Fruit fly (Drosophila melanogaster) whole organism, embryonic: ENCODE results near the gene CG31178.

ENCODE experiments used
- Ada2b ChIP-seq: fragments of 200-800 bp; sonication (Bioruptor generic); IDR thresholded peaks from 2 replicates; pipeline ENCODE4 v1.3.6; 2022; ENCODE audit warnings: missing biosample characterization, missing genetic modification characterization
- Atf6 ChIP-seq: fragments of 200-800 bp; sonication (Bioruptor generic); IDR thresholded peaks from 2 replicates; pipeline ENCODE4 v1.3.6; 2022; ENCODE audit warnings: missing biosample characterization, missing genetic modification characterization
- Awh ChIP-seq: fragments of 200-800 bp; sonication (Bioruptor generic); IDR thresholded peaks from 2 replicates; pipeline ENCODE4, ENCODE4 v1.3.6; 2022; ENCODE audit warnings: missing biosample characterization, missing genetic modification characterization
- B-H1 ChIP-seq: fragments of 200-800 bp; sonication (Bioruptor generic); IDR thresholded peaks from 3 replicates; pipeline ENCODE4 v1.3.6; 2022; ENCODE audit warnings: missing biosample characterization, missing genetic modification characterization
- Bgb ChIP-seq: fragments of 200-800 bp; sonication (Bioruptor generic); IDR thresholded peaks from 2 replicates; pipeline ENCODE4 v1.3.6; 2022; ENCODE audit warnings: missing biosample characterization, missing genetic modification characterization; ENCODE audit not compliant: partially characterized antibody
- CG10267 ChIP-seq: fragments of 200-800 bp; sonication (Bioruptor generic); optimal IDR thresholded peaks from 2 replicates; lab custom pipeline; 2018; ENCODE audit warnings: missing biosample characterization, mild to moderate bottlenecking, missing genetic modification characterization, moderate library complexity
- CG10462 ChIP-seq: fragments of 200-800 bp; sonication (Bioruptor generic); optimal IDR thresholded peaks from 2 replicates; lab custom pipeline; 2016; ENCODE audit warnings: missing biosample characterization, missing genetic modification characterization
- CG11093 ChIP-seq: fragments of 200-800 bp; sonication (Bioruptor generic); IDR thresholded peaks from 3 replicates; pipeline ENCODE4 v1.3.6; 2022; ENCODE audit warnings: missing biosample characterization, missing genetic modification characterization
- CG11398 ChIP-seq: fragments of 200-800 bp; sonication (Bioruptor generic); optimal IDR thresholded peaks from 2 replicates; lab custom pipeline; 2016; ENCODE audit warnings: missing biosample characterization, missing genetic modification characterization
- CG12236 ChIP-seq: fragments of 200-800 bp; sonication (Bioruptor generic); optimal IDR thresholded peaks from 2 replicates; lab custom pipeline; 2016; ENCODE audit warnings: missing biosample characterization, missing genetic modification characterization
- CG13894 ChIP-seq: fragments of 200-800 bp; sonication (Bioruptor generic); optimal IDR thresholded peaks from 3 replicates; lab custom pipeline; 2018; ENCODE audit warnings: missing biosample characterization, mild to moderate bottlenecking, missing genetic modification characterization, moderate library complexity
- CG16813 ChIP-seq: fragments of 200-800 bp; sonication (Bioruptor generic); IDR thresholded peaks from 3 replicates; pipeline ENCODE4 v1.3.6; 2022; ENCODE audit warnings: missing biosample characterization, missing genetic modification characterization; ENCODE audit not compliant: partially characterized antibody
- CG31441 ChIP-seq: fragments of 200-800 bp; sonication (Bioruptor generic); IDR thresholded peaks from 2 replicates; pipeline ENCODE4 v1.3.6; 2022; ENCODE audit warnings: missing biosample characterization, missing genetic modification characterization
- CG34224 ChIP-seq: fragments of 200-800 bp; sonication (Bioruptor generic); IDR thresholded peaks from 3 replicates; pipeline ENCODE4 v1.3.6; 2022; ENCODE audit warnings: missing biosample characterization, missing genetic modification characterization; ENCODE audit not compliant: partially characterized antibody
- CG4360 ChIP-seq: fragments of 200-800 bp; sonication (Bioruptor generic); IDR thresholded peaks from 2 replicates; pipeline ENCODE4 v1.3.6; 2022; ENCODE audit warnings: missing biosample characterization, missing genetic modification characterization
- CG4730 ChIP-seq: fragments of 200-800 bp; sonication (Bioruptor generic); IDR thresholded peaks from 2 replicates; pipeline ENCODE4 v1.3.6; 2022; ENCODE audit warnings: missing biosample characterization, missing genetic modification characterization
- CG4820 ChIP-seq: fragments of 200-800 bp; sonication (Bioruptor generic); optimal IDR thresholded peaks from 3 replicates; lab custom pipeline; 2016; ENCODE audit warnings: missing biosample characterization, missing genetic modification characterization
- CG5245 ChIP-seq: fragments of 200-800 bp; sonication (Bioruptor generic); optimal IDR thresholded peaks from 3 replicates; lab custom pipeline; 2016; ENCODE audit warnings: missing biosample characterization, missing genetic modification characterization
- CG6175 ChIP-seq: fragments of 200-800 bp; sonication (Bioruptor generic); IDR thresholded peaks from 3 replicates; pipeline ENCODE4 v1.3.6; 2022; ENCODE audit warnings: missing biosample characterization, missing genetic modification characterization
- CG6791 ChIP-seq: fragments of 200-800 bp; sonication (Bioruptor generic); IDR thresholded peaks from 3 replicates; pipeline ENCODE4 v1.3.6; 2022; ENCODE audit warnings: missing biosample characterization, missing genetic modification characterization; ENCODE audit not compliant: partially characterized antibody
- CG7928 ChIP-seq: fragments of 200-800 bp; sonication (Bioruptor generic); optimal IDR thresholded peaks from 2 replicates; lab custom pipeline; 2017; ENCODE audit warnings: missing biosample characterization, mild to moderate bottlenecking, missing genetic modification characterization
- CG8281 ChIP-seq: fragments of 200-800 bp; sonication (Bioruptor generic); optimal IDR thresholded peaks from 2 replicates; lab custom pipeline; 2018; ENCODE audit warnings: missing biosample characterization, mild to moderate bottlenecking, missing genetic modification characterization, moderate library complexity
- CG8359 ChIP-seq: fragments of 200-800 bp; sonication (Bioruptor generic); optimal IDR thresholded peaks from 2 replicates; lab custom pipeline; 2017; ENCODE audit warnings: missing biosample characterization, mild to moderate bottlenecking, missing genetic modification characterization, borderline replicate concordance
- CG8765 ChIP-seq: fragments of 200-800 bp; sonication (Bioruptor generic); IDR thresholded peaks from 2 replicates; pipeline ENCODE4 v1.3.6; 2022; ENCODE audit warnings: missing biosample characterization, missing genetic modification characterization
- Doc2 ChIP-seq: fragments of 200-800 bp; sonication (Bioruptor generic); IDR thresholded peaks from 2 replicates; pipeline ENCODE4 v1.3.6; 2022; ENCODE audit warnings: missing biosample characterization, missing genetic modification characterization
- Ets97D ChIP-seq: fragments of 200-800 bp; sonication (Bioruptor generic); optimal IDR thresholded peaks from 3 replicates; lab custom pipeline; 2016; ENCODE audit warnings: missing biosample characterization, missing genetic modification characterization
- HmgD ChIP-seq: fragments of 200-800 bp; sonication (Bioruptor generic); optimal IDR thresholded peaks from 3 replicates; lab custom pipeline; 2016; ENCODE audit warnings: missing biosample characterization, missing genetic modification characterization
- Meics ChIP-seq: fragments of 200-800 bp; sonication (Bioruptor generic); optimal IDR thresholded peaks from 2 replicates; lab custom pipeline; 2017; ENCODE audit warnings: missing biosample characterization, mild to moderate bottlenecking, missing genetic modification characterization
- Pdp1 ChIP-seq, 2 experiments: fragments of 200-800 bp; sonication (Bioruptor generic); optimal IDR thresholded peaks; 3 replicates each; lab custom pipeline; 2016; ENCODE audit warnings: missing biosample characterization in 2 of 2, missing genetic modification characterization in 2 of 2, mild to moderate bottlenecking in 1 of 2, moderate library complexity in 1 of 2
- Taf1 ChIP-seq: fragments of 200-800 bp; sonication (Bioruptor generic); IDR thresholded peaks from 2 replicates; pipeline ENCODE4 v1.3.6; 2022; ENCODE audit warnings: missing biosample characterization, missing genetic modification characterization
- Xrp1 ChIP-seq: fragments of 200-800 bp; sonication (Bioruptor generic); IDR thresholded peaks from 2 replicates; pipeline ENCODE4 v1.3.6; 2022; ENCODE audit warnings: missing biosample characterization, missing genetic modification characterization
- YL-1 ChIP-seq: fragments of 200-800 bp; sonication (Bioruptor generic); optimal IDR thresholded peaks from 3 replicates; lab custom pipeline; 2017; ENCODE audit warnings: missing biosample characterization, mild to moderate bottlenecking, missing genetic modification characterization
- ap ChIP-seq: fragments of 200-800 bp; sonication (Bioruptor generic); IDR thresholded peaks from 2 replicates; pipeline ENCODE4 v1.3.6; 2022; ENCODE audit warnings: missing biosample characterization, missing genetic modification characterization
- bcd ChIP-seq: fragments of 200-800 bp; sonication (Bioruptor generic); optimal IDR thresholded peaks from 2 replicates; lab custom pipeline; 2017; ENCODE audit warnings: missing biosample characterization, mild to moderate bottlenecking, missing genetic modification characterization
- fd3F ChIP-seq: fragments of 200-800 bp; sonication (Bioruptor generic); optimal IDR thresholded peaks from 2 replicates; lab custom pipeline; 2018; ENCODE audit warnings: missing biosample characterization, mild to moderate bottlenecking, missing genetic modification characterization, moderate library complexity
- gem ChIP-seq: fragments of 200-800 bp; sonication (Bioruptor generic); optimal IDR thresholded peaks from 2 replicates; lab custom pipeline; 2019; ENCODE audit warnings: missing biosample characterization, mild to moderate bottlenecking, missing genetic modification characterization, moderate library complexity
- gro ChIP-seq: fragments of 200-800 bp; sonication (Bioruptor generic); optimal IDR thresholded peaks from 2 replicates; lab custom pipeline; 2016; ENCODE audit warnings: missing biosample characterization, missing genetic modification characterization
- gsb ChIP-seq: fragments of 200-800 bp; sonication (Bioruptor generic); IDR thresholded peaks from 2 replicates; pipeline ENCODE4 v1.3.6; 2022; ENCODE audit warnings: missing biosample characterization, missing genetic modification characterization
- nerfin-2 ChIP-seq: fragments of 200-800 bp; sonication (Bioruptor generic); IDR thresholded peaks from 2 replicates; pipeline ENCODE4 v1.3.6; 2022; ENCODE audit warnings: missing biosample characterization, missing genetic modification characterization; ENCODE audit not compliant: partially characterized antibody
- pan ChIP-seq, 4 experiments: fragments of >200 bp in 3 of 4; fragments of 200-800 bp in 1 of 4; sonication (Bioruptor generic) in 1 of 4; optimal IDR thresholded peaks in 3 of 4; IDR thresholded peaks in 1 of 4; 2 replicates each; pipeline versions ENCODE4 v1.3.6 to Lab custom; 2017 to 2022; ENCODE audit warnings: missing biosample characterization in 2 of 4, missing genetic modification characterization in 2 of 4, mixed read lengths in 1 of 4
- pros ChIP-seq: fragments of 200-800 bp; sonication (Bioruptor generic); optimal IDR thresholded peaks from 3 replicates; lab custom pipeline; 2019; ENCODE audit warnings: missing biosample characterization, mild to moderate bottlenecking, missing genetic modification characterization, moderate library complexity
- ro ChIP-seq: fragments of 200-800 bp; sonication (Bioruptor generic); IDR thresholded peaks from 2 replicates; pipeline ENCODE4 v1.3.6; 2022; ENCODE audit warnings: missing biosample characterization, missing genetic modification characterization
- sens ChIP-seq: fragments of 200-800 bp; sonication (Bioruptor generic); peaks from one replicate; lab custom pipeline; 2016; ENCODE audit warnings: missing biosample characterization, missing genetic modification characterization
- seq ChIP-seq: fragments of 200-800 bp; sonication (Bioruptor generic); IDR thresholded peaks from 2 replicates; pipeline ENCODE4 v1.3.6; 2022; ENCODE audit warnings: missing biosample characterization, missing genetic modification characterization
- ssp ChIP-seq: fragments of 200-800 bp; sonication (Bioruptor generic); IDR thresholded peaks from 2 replicates; pipeline ENCODE4 v1.3.6; 2022; ENCODE audit warnings: missing biosample characterization, missing genetic modification characterization
- unc-4 ChIP-seq: fragments of 200-800 bp; sonication (Bioruptor generic); IDR thresholded peaks from 2 replicates; pipeline ENCODE4 v1.3.6; 2022; ENCODE audit warnings: missing biosample characterization, missing genetic modification characterization; ENCODE audit not compliant: partially characterized antibody
- unpg ChIP-seq: fragments of 200-800 bp; sonication (Bioruptor generic); optimal IDR thresholded peaks from 3 replicates; lab custom pipeline; 2018; ENCODE audit warnings: missing biosample characterization, mild to moderate bottlenecking, missing genetic modification characterization, moderate library complexity
- zen2 ChIP-seq: fragments of 200-800 bp; sonication (Bioruptor generic); IDR thresholded peaks from 3 replicates; pipeline ENCODE4 v1.3.6; 2022; ENCODE audit warnings: missing biosample characterization, missing genetic modification characterization; ENCODE audit not compliant: partially characterized antibody

The CG31178 gene

dm6 chr3R:21870158-21870971 lies 3.2 kb upstream of the CG31178 start, which contains the start of gene CG31431 (continued):
- TF ChIP-seq Pdp1 (GFP tag; optimal IDR thresholded peaks at IDR 0.05; lab: Kevin White, UChicago) (peak; percentile 98), CG8281 (tag; lab: Kevin White, UChicago) (peak; percentile 84), CG10462 (peak; percentile 94), CG31441 (peak; percentile 97), CG4360 (GFP tag; lab: Robert Waterston, UW) (peak; percentile 81), nerfin-2 (no peak), Doc2 (GFP tag; lab: Robert Waterston, UW) (peak; percentile 90), Ada2b (GFP tag; lab: Robert Waterston, UW) (peak; percentile 98), Bgb (GFP tag; lab: Robert Waterston, UW) (no peak), CG13894 (peak; percentile 97), pan (optimal IDR thresholded peaks at IDR 0.05; lab: Kevin White, UChicago) (no peak), pan (GFP tag; optimal IDR thresholded peaks at IDR 0.05 in 1 of 2, IDR thresholded peaks at IDR 0.05 in 1 of 2) (peak in 1 of 2 experiments; percentile 98), unpg (peak; percentile 98), zen2 (GFP tag; lab: Robert Waterston, UW) (no peak), CG5245 (GFP tag; lab: Kevin White, UChicago) (peak; percentile 96), CG12236 (GFP tag; lab: Kevin White, UChicago) (peak; percentile 93), CG4730 (GFP tag; lab: Robert Waterston, UW) (peak; percentile 95), Xrp1 (GFP tag; lab: Robert Waterston, UW) (peak; percentile 97), gem (peak; percentile 98), CG8765 (peak; percentile 94), seq (peak; percentile 94), ssp (peak; percentile 89), Ets97D (GFP tag; lab: Kevin White, UChicago) (peak; percentile 90), HmgD (GFP tag; lab: Kevin White, UChicago) (peak; percentile 95), CG6175 (GFP tag; lab: Robert Waterston, UW) (peak; percentile 97), gro (GFP tag; lab: Kevin White, UChicago) (peak; percentile 98), Meics (peak; percentile 98), Atf6 (peak; percentile 98), gsb (GFP tag; lab: Robert Waterston, UW) (peak; percentile 97), Taf1 (peak; percentile 97), fd3F (GFP tag; lab: Kevin White, UChicago) (peak; percentile 96), CG11398 (GFP tag; lab: Kevin White, UChicago) (peak; percentile 96), sens (GFP tag; lab: Kevin White, UChicago) (peak; percentile 99), bcd (peak; percentile 97), CG11093 (peak; percentile 94), pros (GFP tag; lab: Kevin White, UChicago) (peak; percentile 67), Awh (GFP tag; lab: Robert Waterston, UW) (peak; percentile 95), CG16813 (no peak), CG34224 (no peak), CG8359 (GFP tag; lab: Kevin White, UChicago) (peak; percentile 90), CG10267 (tag; lab: Kevin White, UChicago) (peak; percentile 91), YL-1 (peak; percentile 83), ap (GFP tag; lab: Robert Waterston, UW) (peak; percentile 94), CG6791 (GFP tag; lab: Robert Waterston, UW) (no peak), unc-4 (GFP tag; lab: Robert Waterston, UW) (no peak), ro (peak; percentile 93), CG7928 (GFP tag; lab: Kevin White, UChicago) (peak; percentile 80), CG4820 (GFP tag; lab: Kevin White, UChicago) (peak; percentile 98), B-H1 (GFP tag; lab: Robert Waterston, UW) (peak; percentile 95)
